Fruit fly (Drosophila melanogaster) whole organism, adult: ENCODE measurements around the gene hoe1.
A peak's percentile ranks its signal among the peaks of the same experiment; 100 is the strongest.

Experiments
- CG11617 ChIP-seq: fragments of 200-800 bp; sonication (Bioruptor generic); optimal IDR thresholded peaks from 2 replicates; lab custom pipeline; 2017; ENCODE audit warnings: mild to moderate bottlenecking, missing biosample characterization, missing genetic modification reagents, missing genetic modification characterization
- CG12768 ChIP-seq: fragments of 200-800 bp; sonication (Bioruptor generic); optimal IDR thresholded peaks from 2 replicates; lab custom pipeline; 2017; ENCODE audit warnings: missing biosample characterization, missing genetic modification characterization, mild to moderate bottlenecking, moderate library complexity, missing genetic modification reagents
- CG14711 ChIP-seq: fragments of 200-800 bp; sonication (Bioruptor generic); optimal IDR thresholded peaks from 2 replicates; lab custom pipeline; 2018; ENCODE audit warnings: missing biosample characterization, mild to moderate bottlenecking, missing genetic modification characterization, moderate library complexity
- CG1620 ChIP-seq: fragments of 200-800 bp; sonication (Bioruptor generic); optimal IDR thresholded peaks from 2 replicates; lab custom pipeline; 2016; ENCODE audit warnings: missing biosample characterization, missing genetic modification characterization
- CG33017 ChIP-seq: fragments of 200-800 bp; sonication (Bioruptor generic); optimal IDR thresholded peaks from 2 replicates; lab custom pipeline; 2018; ENCODE audit warnings: missing biosample characterization, mild to moderate bottlenecking, missing genetic modification characterization, moderate library complexity
- CG5204 ChIP-seq: fragments of 200-800 bp; sonication (Bioruptor generic); optimal IDR thresholded peaks from 2 replicates; lab custom pipeline; 2016; ENCODE audit warnings: missing biosample characterization, missing genetic modification characterization
- CG7045 ChIP-seq: fragments of 200-800 bp; sonication (Bioruptor generic); optimal IDR thresholded peaks from 2 replicates; lab custom pipeline; 2017; ENCODE audit warnings: missing biosample characterization, mild to moderate bottlenecking, missing genetic modification characterization
- CG7101 ChIP-seq: fragments of 200-800 bp; sonication (Bioruptor generic); optimal IDR thresholded peaks from 2 replicates; lab custom pipeline; 2018; ENCODE audit warnings: missing biosample characterization, mild to moderate bottlenecking, missing genetic modification characterization, moderate library complexity
- Clk ChIP-seq: fragments of 200-800 bp; sonication (Bioruptor generic); optimal IDR thresholded peaks from 2 replicates; lab custom pipeline; 2017; ENCODE audit warnings: missing biosample characterization, missing genetic modification characterization
- Crg-1 ChIP-seq: fragments of 200-800 bp; sonication (Bioruptor generic); optimal IDR thresholded peaks from 2 replicates; lab custom pipeline; 2016; ENCODE audit warnings: missing biosample characterization, missing genetic modification characterization
- Hr96 ChIP-seq: fragments of 200-800 bp; sonication (Bioruptor generic); optimal IDR thresholded peaks from 2 replicates; lab custom pipeline; 2016; ENCODE audit warnings: missing biosample characterization, missing genetic modification characterization
- Mnt ChIP-seq: fragments of 200-800 bp; sonication (Bioruptor generic); optimal IDR thresholded peaks from 2 replicates; lab custom pipeline; 2016; ENCODE audit warnings: missing biosample characterization, mild to moderate bottlenecking, missing genetic modification characterization
- bab1 ChIP-seq: fragments of 200-800 bp; sonication (Bioruptor generic); optimal IDR thresholded peaks from 3 replicates; lab custom pipeline; 2019; ENCODE audit warnings: missing biosample characterization, mild to moderate bottlenecking, missing genetic modification characterization, moderate library complexity
- cic ChIP-seq: fragments of 200-800 bp; sonication (Bioruptor generic); optimal IDR thresholded peaks from 2 replicates; lab custom pipeline; 2017; ENCODE audit warnings: missing biosample characterization, mild to moderate bottlenecking, missing genetic modification characterization, moderate library complexity
- cnc ChIP-seq, 2 experiments: fragments of >200 bp; optimal IDR thresholded peaks; 2 replicates each; lab custom pipeline; 2017
- kay ChIP-seq: fragments of 200-800 bp; sonication (Bioruptor generic); peaks from one replicate; lab custom pipeline; 2016; ENCODE audit warnings: missing biosample characterization, missing genetic modification characterization, borderline replicate concordance
- ovo ChIP-seq: fragments of 200-800 bp; sonication (Bioruptor generic); optimal IDR thresholded peaks from 2 replicates; lab custom pipeline; 2016; ENCODE audit warnings: missing biosample characterization, missing genetic modification characterization
- pad ChIP-seq: fragments of 200-800 bp; sonication (Bioruptor generic); optimal IDR thresholded peaks from 3 replicates; lab custom pipeline; 2017; ENCODE audit warnings: missing biosample characterization, missing genetic modification characterization, mild to moderate bottlenecking, moderate library complexity, missing genetic modification reagents
- tj ChIP-seq: fragments of 200-800 bp; sonication (Bioruptor generic); optimal IDR thresholded peaks from 3 replicates; lab custom pipeline; 2017; ENCODE audit warnings: missing biosample characterization, mild to moderate bottlenecking, missing genetic modification characterization, moderate library complexity
- toe ChIP-seq: fragments of 200-800 bp; sonication (Bioruptor generic); optimal IDR thresholded peaks from 2 replicates; lab custom pipeline; 2016; ENCODE audit warnings: missing biosample characterization, missing genetic modification characterization

Gene hoe1

dm6 chr2L:4973731-4974415 is 41.7 kb upstream of the hoe1 start, which contains the start of gene mRpL28:
TSS of gene mRpL28 (plus strand) at chr2L:4973976.
- TF ChIP-seq Crg-1 (GFP tag; lab: Kevin White, UChicago) (no peak), CG1620 (GFP tag; lab: Kevin White, UChicago) (no peak), bab1 (GFP tag; lab: Kevin White, UChicago) (peak; percentile 65), CG7045 (no peak), Mnt (GFP tag; lab: Kevin White, UChicago) (peak; percentile 44), toe (no peak), cnc (optimal IDR thresholded peaks at IDR 0.05; lab: Kevin White, UChicago) (no peak), CG11617 (GFP tag; lab: Kevin White, UChicago) (peak; percentile 11), Clk (GFP tag; lab: Kevin White, UChicago) (no peak), CG14711 (tag; lab: Kevin White, UChicago) (peak; percentile 94), CG7101 (tag; lab: Kevin White, UChicago) (peak; percentile 15), tj (GFP tag; lab: Kevin White, UChicago) (peak; percentile 2)

DNA sequence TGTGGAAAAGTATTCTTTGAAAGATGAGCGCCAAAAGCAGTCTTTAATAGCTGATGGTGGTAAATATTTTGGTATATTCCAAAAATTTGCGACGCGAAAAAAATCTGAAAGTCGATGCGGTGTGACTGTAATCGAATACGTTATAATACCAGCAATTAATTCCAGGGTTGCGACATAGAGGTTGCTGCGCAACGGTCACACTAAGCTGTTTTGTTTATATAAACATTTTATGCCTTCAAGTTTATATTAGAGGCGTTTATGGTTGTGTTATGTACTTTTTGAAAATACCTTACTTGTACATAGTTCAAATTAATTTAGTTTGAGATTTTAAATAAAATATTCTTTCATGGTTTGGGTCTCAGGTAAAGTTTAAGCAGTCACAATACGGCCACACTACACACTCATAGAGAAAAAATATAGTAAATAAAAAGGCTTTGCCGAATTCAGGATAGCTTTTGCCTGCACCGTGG is 39.2 kb upstream of the hoe1 start, which contains the start of gene CG14043:
TSS of gene CG14043 (plus strand) at position 374 of the 470 bp plus-strand sequence.
- TF ChIP-seq toe (no peak), bab1 (GFP tag; lab: Kevin White, UChicago) (peak; percentile 74), Clk (GFP tag; lab: Kevin White, UChicago) (no peak), CG33017 (tag; lab: Kevin White, UChicago) (no peak), CG5204 (no peak), tj (GFP tag; lab: Kevin White, UChicago) (peak; percentile 14), CG11617 (GFP tag; lab: Kevin White, UChicago) (peak; percentile 19), ovo (GFP tag; lab: Kevin White, UChicago) (no peak), Mnt (GFP tag; lab: Kevin White, UChicago) (peak; percentile 72), Crg-1 (GFP tag; lab: Kevin White, UChicago) (peak; percentile 29), CG7045 (no peak), cic (GFP tag; lab: Kevin White, UChicago) (peak; percentile 46), Hr96 (GFP tag; lab: Kevin White, UChicago) (no peak), kay (GFP tag; lab: Kevin White, UChicago) (no peak), CG7101 (tag; lab: Kevin White, UChicago) (peak; percentile 25), cnc (optimal IDR thresholded peaks at IDR 0.05; lab: Kevin White, UChicago) (no peak), CG1620 (GFP tag; lab: Kevin White, UChicago) (peak; percentile 50), CG12768 (no peak), pad (GFP tag; lab: Kevin White, UChicago) (peak; percentile 26), CG14711 (tag; lab: Kevin White, UChicago) (peak; percentile 66)

DNA sequence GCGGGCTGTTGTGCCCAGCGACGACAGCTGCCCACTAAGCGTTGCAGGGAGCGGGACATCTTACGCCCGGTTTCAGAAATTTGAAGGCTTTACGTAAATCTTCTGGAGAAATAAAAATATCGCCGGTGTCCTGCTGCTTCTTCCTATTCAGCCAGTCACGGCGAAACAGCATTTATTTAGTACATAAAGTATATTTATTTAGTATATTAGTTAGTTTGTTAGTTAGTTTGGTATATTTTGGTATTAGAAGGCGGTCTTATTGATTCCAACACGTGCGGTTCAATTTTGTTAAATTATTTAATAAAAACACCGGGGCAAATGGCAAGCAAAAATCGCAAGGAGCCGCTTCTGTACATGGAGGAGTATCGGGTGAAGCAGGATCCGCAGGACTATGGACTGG is 36.6 kb upstream of the hoe1 start, which contains the start of the genes Scox and Polr1C:
TSS of gene Scox (minus strand) at position 169 of the 400 bp plus-strand sequence.
TSS of gene Polr1C (plus strand) at position 238 of the 400 bp plus-strand sequence.
- TF ChIP-seq CG7101 (tag; lab: Kevin White, UChicago) (no peak), CG1620 (GFP tag; lab: Kevin White, UChicago) (no peak), ovo (GFP tag; lab: Kevin White, UChicago) (no peak), Mnt (GFP tag; lab: Kevin White, UChicago) (peak; percentile 87)

- TF ChIP-seq CG12768 (no peak), Mnt (GFP tag; lab: Kevin White, UChicago) (peak; percentile 50)
These were observed 35.3 kb upstream of the hoe1 start, which contains the start of gene eIF3i for dm6 chr2L:4967511-4967910. TSS of gene eIF3i (minus strand) at chr2L:4967775.

DNA sequence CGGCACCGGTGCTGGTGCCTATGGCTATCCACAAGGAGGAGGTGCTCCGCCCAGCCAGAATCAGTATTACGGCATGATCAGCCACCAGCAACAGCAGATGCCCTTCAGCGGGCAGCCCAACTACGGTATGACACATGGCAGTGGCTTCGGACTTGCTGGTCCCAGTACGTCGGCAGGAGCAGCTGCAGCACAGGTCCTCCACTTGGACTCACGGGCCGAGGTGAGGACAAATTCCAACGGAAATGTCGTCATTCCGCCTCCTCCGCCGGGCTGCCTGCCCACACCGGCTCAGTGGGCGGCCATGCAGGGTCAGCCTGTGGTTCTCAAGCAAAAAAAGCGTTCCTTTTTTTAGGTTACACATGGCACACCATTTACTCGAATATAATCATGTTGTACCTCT is 33.7 kb upstream of the hoe1 start:
- no peak for TF ChIP-seq Clk (GFP tag; lab: Kevin White, UChicago)
- TF ChIP-seq Mnt (GFP tag; lab: Kevin White, UChicago): no peak
- TF ChIP-seq cnc (optimal IDR thresholded peaks at IDR 0.05; lab: Kevin White, UChicago): no peak
- no peak for TF ChIP-seq cic (GFP tag; lab: Kevin White, UChicago)
- TF ChIP-seq CG5204: no peak
- TF ChIP-seq ovo (GFP tag; lab: Kevin White, UChicago): no peak
- no peak for TF ChIP-seq toe
- TF ChIP-seq CG7101 (tag; lab: Kevin White, UChicago): no peak
- TF ChIP-seq tj (GFP tag; lab: Kevin White, UChicago): no peak
- TF ChIP-seq pad (GFP tag; lab: Kevin White, UChicago): no peak
- TF ChIP-seq Hr96 (GFP tag; lab: Kevin White, UChicago): no peak
- no peak for TF ChIP-seq CG12768
- TF ChIP-seq CG14711 (tag; lab: Kevin White, UChicago): no peak
- TF ChIP-seq kay (GFP tag; lab: Kevin White, UChicago): no peak
- no peak for TF ChIP-seq CG7045
- TF ChIP-seq CG1620 (GFP tag; lab: Kevin White, UChicago): no peak
- no peak for TF ChIP-seq bab1 (GFP tag; lab: Kevin White, UChicago)

DNA sequence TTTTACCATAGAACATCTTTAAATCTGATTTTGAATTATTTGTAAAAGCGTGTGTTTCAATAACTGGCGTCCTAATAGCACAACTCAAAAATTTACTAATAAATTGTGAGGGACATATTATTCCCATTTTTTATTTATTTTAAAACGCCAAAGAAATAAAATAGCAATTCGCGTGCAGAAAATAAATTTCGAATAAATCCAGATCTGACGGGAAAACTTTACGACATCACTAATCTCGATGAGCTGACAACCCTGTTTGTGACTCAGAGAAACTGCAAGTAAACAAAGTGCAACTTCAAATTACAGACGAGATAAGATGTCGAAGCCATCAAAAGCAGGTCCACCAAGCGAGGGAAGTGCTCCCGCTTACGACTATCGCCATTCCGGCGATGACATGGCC is 33.2 kb upstream of the hoe1 start, which contains the start of gene CG34125:
TSS of gene CG34125 (plus strand) at position 254 of the 400 bp plus-strand sequence.
- TF ChIP-seq kay (GFP tag; lab: Kevin White, UChicago) (no peak), Crg-1 (GFP tag; lab: Kevin White, UChicago) (no peak), CG11617 (GFP tag; lab: Kevin White, UChicago) (peak; percentile 52), CG7045 (no peak), cnc (optimal IDR thresholded peaks at IDR 0.05; lab: Kevin White, UChicago) (no peak), pad (GFP tag; lab: Kevin White, UChicago) (no peak), CG14711 (tag; lab: Kevin White, UChicago) (peak; percentile 96), Hr96 (GFP tag; lab: Kevin White, UChicago) (no peak), CG7101 (tag; lab: Kevin White, UChicago) (peak; percentile 27), Mnt (GFP tag; lab: Kevin White, UChicago) (no peak), cic (GFP tag; lab: Kevin White, UChicago) (no peak), ovo (GFP tag; lab: Kevin White, UChicago) (no peak), tj (GFP tag; lab: Kevin White, UChicago) (peak; percentile 3), Clk (GFP tag; lab: Kevin White, UChicago) (peak; percentile 2), bab1 (GFP tag; lab: Kevin White, UChicago) (peak; percentile 13), CG5204 (no peak), CG12768 (peak; percentile 53), toe (no peak), CG33017 (tag; lab: Kevin White, UChicago) (no peak), CG1620 (GFP tag; lab: Kevin White, UChicago) (peak; percentile 24)
